Worm (Caenorhabditis elegans): ENCODE data around the gene T12D8.9.

- no peak for TF ChIP-seq tab-1 (GFP tag; IDR thresholded peaks at IDR 0.05)
- TF ChIP-seq flt-1 (GFP tag; IDR thresholded peaks at IDR 0.05), result no peak
- no peak for TF ChIP-seq cog-1 (tag; optimal IDR thresholded peaks at IDR 0.05)
- no peak for TF ChIP-seq med-1 (GFP tag; optimal IDR thresholded peaks at IDR 0.05; ENCODE audit: insufficient read depth)
- no peak for TF ChIP-seq klf-2 (GFP tag; conservative IDR thresholded peaks at IDR 0.05)
Measured at ce11 chrIII:13642227-13642626, 25.3 kb downstream of the T12D8.9 start, which contains the start of gene T12D8.10.
